Worm (Caenorhabditis elegans): ENCODE results near the gene twk-2.

DNA sequence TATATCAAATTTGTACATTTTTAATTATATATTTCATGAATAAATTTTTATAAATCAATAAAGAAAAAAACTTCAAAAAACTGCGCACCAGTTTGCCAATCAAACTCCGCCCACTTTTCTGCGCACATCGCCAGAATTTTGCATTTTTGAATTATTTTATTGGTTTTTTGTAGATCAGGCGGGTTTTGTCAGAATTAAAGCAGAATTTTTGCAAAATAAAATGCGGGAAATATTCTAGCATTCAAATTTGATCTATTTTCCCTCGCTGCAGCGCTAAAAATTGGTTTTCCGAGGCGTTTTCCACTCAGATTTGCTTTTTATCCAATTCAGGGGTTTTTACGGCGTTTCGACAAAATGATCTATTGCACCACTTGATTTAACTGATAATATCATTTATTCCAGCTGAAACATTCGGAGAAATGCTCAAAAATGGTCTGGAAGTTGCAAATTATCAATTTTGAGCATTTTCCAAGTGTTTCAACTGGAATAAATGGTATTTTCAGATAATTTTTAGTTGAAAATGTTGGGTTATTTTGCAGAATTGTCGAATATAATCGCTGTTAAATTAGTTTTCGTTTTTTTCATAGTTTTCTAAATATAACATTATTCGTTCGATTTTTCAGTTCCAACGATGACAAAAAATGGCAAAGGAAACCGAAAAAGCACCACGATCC lies 18.2 kb upstream of the twk-2 start, which contains the start of gene W06B4.1:
- TF ChIP-seq snpc-1.1 (tag; optimal IDR thresholded peaks at IDR 0.05; ENCODE audit: insufficient read depth) (no peak), zim-3 (tag; optimal IDR thresholded peaks at IDR 0.05) (no peak), unc-62 (GFP tag; optimal IDR thresholded peaks at IDR 0.05) (no peak), nhr-179 (tag; optimal IDR thresholded peaks at IDR 0.05) (no peak)
